ENCODE assay signal across 5 fruit fly cellular contexts in the genomic region with DNA sequence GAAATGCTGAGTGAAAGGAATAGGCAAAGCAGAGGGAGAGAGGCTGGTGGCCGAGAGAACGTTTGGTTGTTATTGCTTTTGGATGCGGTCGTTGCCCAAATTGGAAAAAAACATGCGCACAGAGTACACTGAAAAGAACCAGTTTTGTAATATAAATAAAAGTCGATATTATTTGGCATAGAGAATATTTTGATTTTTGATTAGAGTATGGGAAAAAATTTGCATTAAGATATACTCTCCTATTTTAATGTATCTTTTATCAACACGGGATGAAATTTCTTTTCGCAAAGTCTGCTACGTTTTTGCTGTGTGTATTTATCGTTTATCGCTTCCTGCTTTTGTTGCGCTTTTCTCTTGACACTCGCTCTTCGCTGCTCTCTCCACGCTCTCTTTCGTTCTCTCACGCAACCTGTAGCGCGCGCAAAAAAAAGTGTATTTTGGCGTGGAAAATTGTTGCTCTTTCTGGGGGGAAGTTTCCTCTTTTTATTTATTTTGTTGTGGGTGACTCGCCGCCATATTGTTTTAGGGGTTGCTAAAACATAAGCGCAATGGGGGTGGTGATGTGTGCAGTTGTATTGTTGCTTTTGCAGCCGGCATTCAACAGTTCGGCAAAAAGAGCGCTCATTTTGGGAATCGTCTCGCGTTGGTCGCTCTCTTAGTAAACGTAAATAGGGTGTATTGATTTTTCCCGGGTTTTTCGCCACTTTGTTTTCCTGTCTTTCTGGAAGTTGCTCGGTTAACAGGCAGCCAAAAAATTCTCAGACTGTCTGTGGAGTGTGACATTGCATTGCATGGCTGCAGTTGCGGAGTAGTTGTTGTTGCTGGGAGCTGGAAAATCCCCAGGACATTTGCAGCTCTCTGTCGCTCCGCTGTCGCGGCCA.
TF ChIP-seq lines count a peak whose summit lies in the region.

No protein-coding gene starts in this region.

TF ChIP-seq in whole organism, adult, 20 proteins besides CTCF, POLR2A, EP300 and RAD21 (continued from another document):
- TF ChIP-seq CG5204 (GFP tag; optimal IDR thresholded peaks at IDR 0.05; lab: Kevin White, UChicago) = peak; percentile 81
- peak; percentile 52 for TF ChIP-seq pad (GFP tag; optimal IDR thresholded peaks at IDR 0.05; lab: Kevin White, UChicago)
- TF ChIP-seq CG14711 (tag; optimal IDR thresholded peaks at IDR 0.05; lab: Kevin White, UChicago) = peak; percentile 87
- TF ChIP-seq Mnt (GFP tag; optimal IDR thresholded peaks at IDR 0.05; lab: Kevin White, UChicago) = peak; percentile 37

TF ChIP-seq in whole organism, embryonic, 481 proteins besides CTCF, POLR2A, EP300 and RAD21 (continued from another document and continues in another):
- TF ChIP-seq CG11560 (tag; IDR thresholded peaks at IDR 0.05; lab: Robert Waterston, UW) = peak; percentile 77
- peak; percentile 7; the same call in 1 of the 2 replicates for TF ChIP-seq CG13287 (GFP tag; IDR thresholded peaks at IDR 0.05; lab: Robert Waterston, UW; ENCODE audit: partially characterized antibody)
- peak; percentile 97 for TF ChIP-seq CG10654 (GFP tag; optimal IDR thresholded peaks at IDR 0.05; lab: Kevin White, UChicago)
- TF ChIP-seq slou (GFP tag; optimal IDR thresholded peaks at IDR 0.05; lab: Kevin White, UChicago) = peak; percentile 97
- TF ChIP-seq tna (GFP tag; IDR thresholded peaks at IDR 0.05; lab: Robert Waterston, UW; ENCODE audit: partially characterized antibody) = 0 out of 2 replicates have a peak, but pooled peaks have one; percentile 23
- TF ChIP-seq fd102C (GFP tag; optimal IDR thresholded peaks at IDR 0.05; lab: Kevin White, UChicago) = peak; percentile 53
- TF ChIP-seq Doc3 (GFP tag; IDR thresholded peaks at IDR 0.05; lab: Robert Waterston, UW; ENCODE audit: partially characterized antibody) = no peak
- peak; percentile 89 for TF ChIP-seq gcm2 (GFP tag; optimal IDR thresholded peaks at IDR 0.05; lab: Kevin White, UChicago)
- TF ChIP-seq zfh1 (GFP tag; IDR thresholded peaks at IDR 0.05; lab: Robert Waterston, UW) = peak; percentile 96
- peak; percentile 91 for TF ChIP-seq CG6765 (GFP tag; optimal IDR thresholded peaks at IDR 0.05; lab: Kevin White, UChicago)
- peak; percentile 99 for TF ChIP-seq vvl (GFP tag; IDR thresholded peaks at IDR 0.05; lab: Robert Waterston, UW)
- peak; percentile 98 for TF ChIP-seq CG11695 (GFP tag; IDR thresholded peaks at IDR 0.05; lab: Robert Waterston, UW)
- TF ChIP-seq CG31441 (GFP tag; IDR thresholded peaks at IDR 0.05; lab: Robert Waterston, UW) = peak; percentile 98
- peak; percentile 89 for TF ChIP-seq fd64A (GFP tag; optimal IDR thresholded peaks at IDR 0.05; lab: Kevin White, UChicago)
- peak; percentile 94 for TF ChIP-seq Mes4 (GFP tag; optimal IDR thresholded peaks at IDR 0.05; lab: Kevin White, UChicago)
- TF ChIP-seq CG6175 (GFP tag; IDR thresholded peaks at IDR 0.05; lab: Robert Waterston, UW) = peak; percentile 95
- TF ChIP-seq BEAF-32 (GFP tag; optimal IDR thresholded peaks at IDR 0.05; lab: Kevin White, UChicago) = peak; percentile 11
- peak; percentile 92 for TF ChIP-seq CG5953 (GFP tag; IDR thresholded peaks at IDR 0.05; lab: Robert Waterston, UW)
- peak; percentile 97 for TF ChIP-seq CG2199 (GFP tag; IDR thresholded peaks at IDR 0.05; lab: Robert Waterston, UW)
- TF ChIP-seq CG2120 (GFP tag; optimal IDR thresholded peaks at IDR 0.05; lab: Kevin White, UChicago) = peak; percentile 97
- TF ChIP-seq CG14014 (GFP tag; IDR thresholded peaks at IDR 0.05; lab: Robert Waterston, UW) = peak; percentile 97
- TF ChIP-seq luna (GFP tag; optimal IDR thresholded peaks at IDR 0.05; lab: Kevin White, UChicago) = peak; percentile 96
- TF ChIP-seq Oaz (GFP tag; IDR thresholded peaks at IDR 0.05; lab: Robert Waterston, UW) = peak; percentile 94
- peak; percentile 89 for TF ChIP-seq CG17186 (GFP tag; optimal IDR thresholded peaks at IDR 0.05; lab: Kevin White, UChicago)
- peak; percentile 82 for TF ChIP-seq Nf-YB (GFP tag; optimal IDR thresholded peaks at IDR 0.05; lab: Kevin White, UChicago)
- TF ChIP-seq CG4854 (GFP tag; optimal IDR thresholded peaks at IDR 0.05; lab: Kevin White, UChicago) = peak; percentile 91
- TF ChIP-seq CG11456 (GFP tag; IDR thresholded peaks at IDR 0.05; lab: Robert Waterston, UW) = peak; percentile 95
- peak; percentile 91 for TF ChIP-seq CG4707 (GFP tag; optimal IDR thresholded peaks at IDR 0.05; lab: Kevin White, UChicago)

TF ChIP-seq in whole organism, prepupa, 60 proteins besides CTCF, POLR2A, EP300 and RAD21 (continued from another document and continues in another):
- peak; percentile 90 for TF ChIP-seq dac (GFP tag; optimal IDR thresholded peaks at IDR 0.05; lab: Kevin White, UChicago)
- peak; percentile 74 for TF ChIP-seq CG9139 (GFP tag; optimal IDR thresholded peaks at IDR 0.05; lab: Kevin White, UChicago)
- peak; percentile 88 for TF ChIP-seq CG16779 (tag; optimal IDR thresholded peaks at IDR 0.05; lab: Kevin White, UChicago)
- TF ChIP-seq pdm3 (GFP tag; optimal IDR thresholded peaks at IDR 0.05; lab: Kevin White, UChicago) = peak; percentile 94
- TF ChIP-seq CG8319 (GFP tag; optimal IDR thresholded peaks at IDR 0.05; lab: Kevin White, UChicago) = peak; percentile 92
- peak; percentile 76 for TF ChIP-seq Blimp-1 (GFP tag; optimal IDR thresholded peaks at IDR 0.05; lab: Kevin White, UChicago)
- TF ChIP-seq CG6854 (GFP tag; optimal IDR thresholded peaks at IDR 0.05; lab: Kevin White, UChicago) = peak; percentile 89
- TF ChIP-seq CG3919 (GFP tag; optimal IDR thresholded peaks at IDR 0.05; lab: Kevin White, UChicago) = peak; percentile 97
- peak; percentile 97 for TF ChIP-seq OdsH (GFP tag; optimal IDR thresholded peaks at IDR 0.05; lab: Kevin White, UChicago)
- peak; percentile 97 for TF ChIP-seq Gug (GFP tag; IDR thresholded peaks at IDR 0.05; lab: Robert Waterston, UW)
- TF ChIP-seq CG15336 (GFP tag; IDR thresholded peaks at IDR 0.05; lab: Robert Waterston, UW) = peak; percentile 99
- peak; percentile 83 for TF ChIP-seq fd85E (GFP tag; optimal IDR thresholded peaks at IDR 0.05; lab: Kevin White, UChicago)
- TF ChIP-seq Eip78C (GFP tag; lab: Kevin White, UChicago) = peak; percentile 98
- peak; percentile 92 for TF ChIP-seq Ets96B (tag; optimal IDR thresholded peaks at IDR 0.05; lab: Kevin White, UChicago)
- TF ChIP-seq Hr4 (GFP tag; optimal IDR thresholded peaks at IDR 0.05; lab: Kevin White, UChicago) = peak; percentile 99
- peak; percentile 99 for TF ChIP-seq CG8119 (GFP tag; IDR thresholded peaks at IDR 0.05; lab: Robert Waterston, UW)
- TF ChIP-seq Sox14 (GFP tag; optimal IDR thresholded peaks at IDR 0.05; lab: Kevin White, UChicago) = peak; percentile 96
- TF ChIP-seq Lpt (GFP tag; optimal IDR thresholded peaks at IDR 0.05; lab: Kevin White, UChicago) = peak; percentile 96
- peak; percentile 85 for TF ChIP-seq dsx (GFP tag; optimal IDR thresholded peaks at IDR 0.05; lab: Kevin White, UChicago; ENCODE audit: poor library complexity, severe bottlenecking)
- TF ChIP-seq Ets21C (GFP tag; optimal IDR thresholded peaks at IDR 0.05; lab: Kevin White, UChicago) = peak; percentile 96
- peak; percentile 94 for TF ChIP-seq cyc (GFP tag; optimal IDR thresholded peaks at IDR 0.05; lab: Kevin White, UChicago)
- peak; percentile 95 for TF ChIP-seq CG7368 (GFP tag; optimal IDR thresholded peaks at IDR 0.05; lab: Kevin White, UChicago)
- peak; percentile 97 for TF ChIP-seq Eip75B (GFP tag; optimal IDR thresholded peaks at IDR 0.05; lab: Kevin White, UChicago)
- peak; percentile 97 for TF ChIP-seq CG6163 (GFP tag; IDR thresholded peaks at IDR 0.05; lab: Robert Waterston, UW)
- TF ChIP-seq salr (GFP tag; optimal IDR thresholded peaks at IDR 0.05; lab: Kevin White, UChicago) = peak; percentile 66 to 95
- TF ChIP-seq fd59A (GFP tag; optimal IDR thresholded peaks at IDR 0.05; lab: Kevin White, UChicago) = peak; percentile 79
- peak; percentile 98 for TF ChIP-seq eg (GFP tag; IDR thresholded peaks at IDR 0.05; lab: Robert Waterston, UW)
- peak; percentile 94 for TF ChIP-seq CG11762 (GFP tag; optimal IDR thresholded peaks at IDR 0.05; lab: Kevin White, UChicago; ENCODE audit: insufficient read depth)
- peak; percentile 90 for TF ChIP-seq CG3032 (tag; optimal IDR thresholded peaks at IDR 0.05; lab: Kevin White, UChicago)
- TF ChIP-seq svp (GFP tag; lab: Kevin White, UChicago) = peak; percentile 98

TF ChIP-seq in whole organism, pupa, 21 proteins besides CTCF, POLR2A, EP300 and RAD21 (continued from another document):
- TF ChIP-seq CG12605 (GFP tag; IDR thresholded peaks at IDR 0.05; lab: Robert Waterston, UW) = peak; percentile 96
- peak; percentile 98 for TF ChIP-seq CG14655 (GFP tag; optimal IDR thresholded peaks at IDR 0.05; lab: Kevin White, UChicago)
- TF ChIP-seq CG15710 (tag; optimal IDR thresholded peaks at IDR 0.05; lab: Kevin White, UChicago) = peak; percentile 87

TF ChIP-seq in whole organism, wandering third instar larva, 38 proteins besides CTCF, POLR2A, EP300 and RAD21 (continued from another document):
- peak; percentile 89 for TF ChIP-seq br (GFP tag; optimal IDR thresholded peaks at IDR 0.05; lab: Kevin White, UChicago)
- peak; percentile 89 for TF ChIP-seq woc (GFP tag; optimal IDR thresholded peaks at IDR 0.05; lab: Kevin White, UChicago)
- peak; percentile 92 for TF ChIP-seq Sp1 (GFP tag; optimal IDR thresholded peaks at IDR 0.05; lab: Kevin White, UChicago)
- TF ChIP-seq N (GFP tag; optimal IDR thresholded peaks at IDR 0.05; lab: Kevin White, UChicago) = no peak
- peak; percentile 35 for TF ChIP-seq dsf (GFP tag; optimal IDR thresholded peaks at IDR 0.05; lab: Kevin White, UChicago; ENCODE audit: borderline replicate concordance)
- peak; percentile 40 for TF ChIP-seq Rel (GFP tag; optimal IDR thresholded peaks at IDR 0.05; lab: Kevin White, UChicago)
- peak; percentile 51 for TF ChIP-seq Rel (tag; optimal IDR thresholded peaks at IDR 0.05; lab: Kevin White, UChicago)
- peak; percentile 41 to 42 for TF ChIP-seq dl (GFP tag; optimal IDR thresholded peaks at IDR 0.05; lab: Kevin White, UChicago; ENCODE audit: insufficient read depth in 1 of 2, partially characterized antibody in 2 of 2)
- peak; percentile 96 for TF ChIP-seq OdsH (GFP tag; optimal IDR thresholded peaks at IDR 0.05; lab: Kevin White, UChicago)
- TF ChIP-seq CG32264 (GFP tag; optimal IDR thresholded peaks at IDR 0.05; lab: Kevin White, UChicago) = peak; percentile 81
- TF ChIP-seq GATAd (GFP tag; optimal IDR thresholded peaks at IDR 0.05; lab: Kevin White, UChicago) = no peak
- TF ChIP-seq fru (GFP tag; optimal IDR thresholded peaks at IDR 0.05; lab: Kevin White, UChicago) = peak; percentile 97
- TF ChIP-seq ey (GFP tag; optimal IDR thresholded peaks at IDR 0.05; lab: Kevin White, UChicago) = peak; percentile 95
- no peak for TF ChIP-seq Mio (GFP tag; optimal IDR thresholded peaks at IDR 0.05; lab: Kevin White, UChicago)
- TF ChIP-seq tai (GFP tag; optimal IDR thresholded peaks at IDR 0.05; lab: Kevin White, UChicago) = peak; percentile 89
- TF ChIP-seq Hnf4 (GFP tag; optimal IDR thresholded peaks at IDR 0.05; lab: Kevin White, UChicago) = peak; percentile 89
- peak; percentile 64 for TF ChIP-seq Dif (GFP tag; optimal IDR thresholded peaks at IDR 0.05; lab: Kevin White, UChicago; ENCODE audit: partially characterized antibody)
- peak; percentile 82 for TF ChIP-seq dmrt93B (GFP tag; optimal IDR thresholded peaks at IDR 0.05; lab: Kevin White, UChicago)
- TF ChIP-seq sv (GFP tag; optimal IDR thresholded peaks at IDR 0.05; lab: Kevin White, UChicago) = peak; percentile 95
